Worm (Caenorhabditis elegans): Measurements from ENCODE around the gene mut-15.

DNA sequence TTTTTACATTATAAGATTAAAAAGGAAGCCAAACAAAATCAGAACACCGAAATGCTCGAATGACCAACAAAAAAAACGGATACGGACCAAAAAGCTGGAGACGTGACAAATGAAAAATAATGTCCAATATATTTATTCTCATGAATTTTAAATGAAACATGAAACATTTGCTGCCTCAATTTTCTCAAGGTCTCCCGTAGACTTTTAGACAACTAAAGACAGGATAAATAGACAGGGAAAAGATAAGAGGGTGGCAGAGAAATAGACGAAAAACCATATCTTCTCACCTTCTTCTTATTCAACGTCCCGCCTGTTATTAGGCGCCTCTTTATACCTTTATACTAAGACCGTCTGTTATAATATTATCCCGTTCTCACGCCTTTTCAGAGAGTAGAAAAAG lies 13.5 kb downstream of the mut-15 start:
- TF ChIP-seq nhr-25 (tag; optimal IDR thresholded peaks at IDR 0.05) (no peak), lsy-2 (tag; optimal IDR thresholded peaks at IDR 0.05) (no peak), crh-2 (tag; optimal IDR thresholded peaks at IDR 0.05) (no peak), alr-1 (tag; optimal IDR thresholded peaks at IDR 0.05) (no peak), nhr-6 (tag; optimal IDR thresholded peaks at IDR 0.05) (no peak), nhr-237 (tag; optimal IDR thresholded peaks at IDR 0.05) (no peak), unc-62 (GFP tag; optimal IDR thresholded peaks at IDR 0.05) (no peak), lin-11 (tag; optimal IDR thresholded peaks at IDR 0.05) (no peak), ztf-11 (tag; optimal IDR thresholded peaks at IDR 0.05) (no peak), nhr-77 (tag; optimal IDR thresholded peaks at IDR 0.05) (no peak), egl-27 (tag; optimal IDR thresholded peaks at IDR 0.05) (no peak), lin-39 (tag; optimal IDR thresholded peaks at IDR 0.05) (no peak), ceh-82 (tag; optimal IDR thresholded peaks at IDR 0.05) (no peak), unc-55 (GFP tag; optimal IDR thresholded peaks at IDR 0.05) (no peak)

Measured in whole organism, L2 larva.